Fruit fly (Drosophila melanogaster) whole organism, wandering third instar larva: Measurements from ENCODE around the gene RFeSP.
A peak's percentile ranks its signal among the peaks of the same experiment; 100 is the strongest.

ENCODE experiments used
- Abd-B ChIP-seq: fragments of >200 bp; optimal IDR thresholded peaks from 2 replicates; lab custom pipeline; 2017; ENCODE audit warnings: missing biosample characterization, missing genetic modification characterization
- CG32264 ChIP-seq: fragments of 200-800 bp; sonication (Bioruptor generic); optimal IDR thresholded peaks from 2 replicates; lab custom pipeline; 2016; ENCODE audit warnings: missing biosample characterization, missing genetic modification characterization
- CG9705 ChIP-seq: fragments of 200-800 bp; sonication (Bioruptor generic); optimal IDR thresholded peaks from 2 replicates; lab custom pipeline; 2018; ENCODE audit warnings: missing biosample characterization, mild to moderate bottlenecking, missing genetic modification characterization
- CrebA ChIP-seq: fragments of 200-800 bp; sonication (Bioruptor generic); optimal IDR thresholded peaks from 2 replicates; lab custom pipeline; 2016; ENCODE audit warnings: missing biosample characterization, mild to moderate bottlenecking, missing genetic modification characterization, borderline replicate concordance
- Dfd ChIP-seq: fragments of >200 bp; optimal IDR thresholded peaks from 2 replicates; lab custom pipeline; 2017; ENCODE audit warnings: missing biosample characterization, missing genetic modification characterization
- Dif ChIP-seq: fragments of 200-275, 200-300 bp; sonication (Bioruptor generic); optimal IDR thresholded peaks from 2 replicates; lab custom pipeline; 2018; ENCODE audit warnings: missing biosample characterization, missing genetic modification characterization; ENCODE audit not compliant: partially characterized antibody
- GATAd ChIP-seq: sonication (Bioruptor generic); optimal IDR thresholded peaks from 2 replicates; lab custom pipeline; 2016; ENCODE audit warnings: missing biosample characterization, missing genetic modification characterization
- HLH106 ChIP-seq: fragments of 200-800 bp; optimal IDR thresholded peaks from 3 replicates; lab custom pipeline; 2019; ENCODE audit warnings: missing biosample characterization, mild to moderate bottlenecking, missing genetic modification characterization, moderate library complexity
- Hnf4 ChIP-seq: fragments of 200-800 bp; sonication (Bioruptor generic); optimal IDR thresholded peaks from 2 replicates; lab custom pipeline; 2016; ENCODE audit warnings: missing biosample characterization, mild to moderate bottlenecking, missing genetic modification characterization
- Hr78 ChIP-seq: fragments of >200 bp; optimal IDR thresholded peaks from 2 replicates; lab custom pipeline; 2017; ENCODE audit warnings: missing biosample characterization, missing genetic modification characterization
- Hr83 ChIP-seq: fragments of 200-300 bp; sonication (Bioruptor generic); optimal IDR thresholded peaks from 2 replicates; lab custom pipeline; 2016; ENCODE audit warnings: missing biosample characterization, mild to moderate bottlenecking, missing genetic modification characterization, moderate library complexity; ENCODE audit not compliant: poor library complexity, severe bottlenecking
- Jra ChIP-seq: sonication (Bioruptor generic); optimal IDR thresholded peaks from 2 replicates; lab custom pipeline; 2016; ENCODE audit warnings: missing biosample characterization, missing genetic modification characterization
- Mio ChIP-seq: sonication (Bioruptor generic); optimal IDR thresholded peaks from 2 replicates; lab custom pipeline; 2016; ENCODE audit warnings: missing biosample characterization, missing genetic modification characterization
- Myc ChIP-seq: fragments of >200 bp; optimal IDR thresholded peaks from 2 replicates; lab custom pipeline; 2017
- N ChIP-seq: fragments of >200 bp; optimal IDR thresholded peaks from 2 replicates; lab custom pipeline; 2018; ENCODE audit warnings: missing biosample characterization, missing external identifiers, missing genetic modification characterization
- OdsH ChIP-seq: fragments of 200-800 bp; sonication (Bioruptor generic); optimal IDR thresholded peaks from 2 replicates; lab custom pipeline; 2016; ENCODE audit warnings: missing biosample characterization, mild to moderate bottlenecking, missing genetic modification characterization
- Rel ChIP-seq, 2 experiments: fragments of 200-800 bp; sonication (Bioruptor generic) in 1 of 2; optimal IDR thresholded peaks; 2 replicates in 1 of 2; 3 replicates in 1 of 2; lab custom pipeline; 2016 to 2019; ENCODE audit warnings: mild to moderate bottlenecking in 2 of 2, missing biosample characterization in 2 of 2, missing genetic modification characterization in 2 of 2, moderate library complexity in 1 of 2
- Sp1 ChIP-seq: fragments of 200-800 bp; sonication (Bioruptor generic); optimal IDR thresholded peaks from 3 replicates; lab custom pipeline; 2019; ENCODE audit warnings: missing biosample characterization, mild to moderate bottlenecking, missing genetic modification characterization, moderate library complexity
- Vsx2 ChIP-seq: fragments of 200-300, 225-300 bp; sonication (Bioruptor generic); optimal IDR thresholded peaks from 2 replicates; lab custom pipeline; 2018; ENCODE audit warnings: missing biosample characterization, missing genetic modification characterization; ENCODE audit not compliant: partially characterized antibody
- br ChIP-seq: fragments of 200-800 bp; sonication (Bioruptor generic); optimal IDR thresholded peaks from 2 replicates; lab custom pipeline; 2016; ENCODE audit warnings: missing biosample characterization, missing genetic modification characterization
- brk ChIP-seq: fragments of 200-800 bp; sonication (Bioruptor generic); optimal IDR thresholded peaks from 2 replicates; lab custom pipeline; 2016; ENCODE audit warnings: missing biosample characterization, mild to moderate bottlenecking, missing genetic modification characterization
- dl ChIP-seq, 2 experiments: fragments of 175-275, 200-275 bp in 1 of 2; fragments of 200-275 bp in 1 of 2; sonication (Bioruptor generic); optimal IDR thresholded peaks; lab custom pipeline; 2018; ENCODE audit warnings: mild to moderate bottlenecking in 2 of 2, missing biosample characterization in 2 of 2, missing genetic modification characterization in 2 of 2, moderate library complexity in 2 of 2; ENCODE audit not compliant: partially characterized antibody in 2 of 2, insufficient read depth in 1 of 2
- dmrt93B ChIP-seq: fragments of 200-800 bp; sonication (Bioruptor generic); optimal IDR thresholded peaks from 2 replicates; lab custom pipeline; 2018; ENCODE audit warnings: missing biosample characterization, mild to moderate bottlenecking, missing genetic modification characterization
- dsf ChIP-seq: sonication (Bioruptor generic); optimal IDR thresholded peaks from 2 replicates; lab custom pipeline; 2016; ENCODE audit warnings: missing biosample characterization, missing genetic modification characterization, borderline replicate concordance
- ey ChIP-seq: fragments of 200-800 bp; sonication (Bioruptor generic); optimal IDR thresholded peaks from 2 replicates; lab custom pipeline; 2016; ENCODE audit warnings: missing biosample characterization, missing genetic modification characterization
- foxo ChIP-seq, 2 experiments: fragments of 200-800 bp; sonication (Bioruptor generic); optimal IDR thresholded peaks; 2 replicates in 1 of 2; 3 replicates in 1 of 2; lab custom pipeline; 2016 to 2017; ENCODE audit warnings: missing biosample characterization in 2 of 2, missing genetic modification characterization in 2 of 2
- fru ChIP-seq: fragments of 200-800 bp; sonication (Bioruptor generic); optimal IDR thresholded peaks from 3 replicates; lab custom pipeline; 2016; ENCODE audit warnings: missing biosample characterization, mild to moderate bottlenecking, missing genetic modification characterization
- h ChIP-seq: fragments of 200-800 bp; sonication (Bioruptor generic); optimal IDR thresholded peaks from 3 replicates; lab custom pipeline; 2016; ENCODE audit warnings: missing biosample characterization, mild to moderate bottlenecking, missing genetic modification characterization
- jim ChIP-seq: fragments of 175-275, 200-325 bp; sonication (Bioruptor generic); optimal IDR thresholded peaks from 2 replicates; lab custom pipeline; 2016; ENCODE audit warnings: missing biosample characterization, mild to moderate bottlenecking, missing genetic modification characterization
- lola ChIP-seq: fragments of >200 bp; optimal IDR thresholded peaks from 2 replicates; lab custom pipeline; 2017; ENCODE audit warnings: missing biosample characterization, missing genetic modification characterization
- pan ChIP-seq: fragments of >200 bp; optimal IDR thresholded peaks from 2 replicates; lab custom pipeline; 2017
- psq ChIP-seq: fragments of 200-800 bp; sonication (Bioruptor generic); optimal IDR thresholded peaks from 3 replicates; lab custom pipeline; 2017; ENCODE audit warnings: missing biosample characterization, mild to moderate bottlenecking, missing genetic modification characterization, moderate library complexity
- rgr ChIP-seq: fragments of 200-800 bp; sonication (Bioruptor generic); optimal IDR thresholded peaks from 3 replicates; lab custom pipeline; 2016; ENCODE audit warnings: missing biosample characterization, mild to moderate bottlenecking, missing genetic modification characterization
- sage ChIP-seq: fragments of 200-800 bp; sonication (Bioruptor generic); optimal IDR thresholded peaks from 2 replicates; lab custom pipeline; 2016; ENCODE audit warnings: missing biosample characterization, mild to moderate bottlenecking, missing genetic modification characterization
- sv ChIP-seq: fragments of 200-800 bp; sonication (Bioruptor generic); optimal IDR thresholded peaks from 3 replicates; lab custom pipeline; 2016; ENCODE audit warnings: missing biosample characterization, missing genetic modification characterization
- tai ChIP-seq: sonication (Bioruptor generic); optimal IDR thresholded peaks from 2 replicates; lab custom pipeline; 2016; ENCODE audit warnings: missing biosample characterization, missing genetic modification characterization
- usp ChIP-seq: fragments of >200 bp; optimal IDR thresholded peaks from 2 replicates; lab custom pipeline; 2017; ENCODE audit warnings: missing biosample characterization, missing genetic modification characterization
- woc ChIP-seq: sonication (Bioruptor generic); optimal IDR thresholded peaks from 2 replicates; lab custom pipeline; 2016; ENCODE audit warnings: missing biosample characterization, mild to moderate bottlenecking, missing genetic modification characterization

Gene RFeSP

DNA sequence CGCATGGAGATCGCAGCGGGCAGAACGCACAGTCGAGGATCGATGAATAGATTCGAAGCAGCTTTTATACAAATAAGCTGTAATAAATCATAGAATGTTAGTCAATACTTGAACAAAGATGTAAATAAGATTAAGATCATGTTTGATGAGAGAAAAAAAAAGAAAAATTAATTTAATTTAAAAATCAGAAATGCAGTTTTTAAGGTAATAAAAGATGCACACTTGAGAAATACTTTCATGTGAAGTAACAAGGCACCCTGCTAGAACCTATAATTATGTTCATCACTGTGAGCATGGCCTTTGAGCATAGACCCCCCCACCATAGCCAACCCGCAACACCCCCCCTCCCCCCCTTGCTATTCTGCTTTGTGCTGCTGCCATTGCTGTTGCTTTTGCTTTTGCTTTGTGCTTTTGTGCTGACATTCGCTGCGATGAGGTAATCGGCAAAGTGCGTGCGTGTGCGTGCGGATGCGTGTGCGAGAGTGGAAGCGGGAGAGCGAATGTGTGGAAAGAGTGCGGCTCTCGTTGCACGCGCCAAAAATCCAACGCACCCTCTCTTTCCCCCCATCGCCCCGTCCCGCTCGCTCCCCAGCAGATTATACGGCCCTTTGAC, 29.4 kb upstream of the RFeSP start:
- TF ChIP-seq brk (GFP tag; lab: Kevin White, UChicago) (no peak), Dif (GFP tag; lab: Kevin White, UChicago) (no peak), Jra (GFP tag; lab: Kevin White, UChicago) (no peak), OdsH (GFP tag; lab: Kevin White, UChicago) (peak; percentile 64), CG9705 (GFP tag; lab: Kevin White, UChicago) (peak; percentile 45), Vsx2 (GFP tag; lab: Kevin White, UChicago) (no peak), HLH106 (peak; percentile 74), GATAd (GFP tag; lab: Kevin White, UChicago) (no peak), foxo (GFP tag; optimal IDR thresholded peaks at IDR 0.05; lab: Kevin White, UChicago) (peak in 1 of 2 experiments; percentile 71), lola (GFP tag; lab: Kevin White, UChicago) (no peak), Sp1 (peak; percentile 72), fru (peak; percentile 73), pan (lab: Kevin White, UChicago) (no peak), usp (GFP tag; lab: Kevin White, UChicago) (no peak), rgr (peak; percentile 51), Myc (lab: Kevin White, UChicago) (no peak), sage (GFP tag; lab: Kevin White, UChicago) (no peak), h (GFP tag; lab: Kevin White, UChicago) (peak; percentile 66), Hr78 (GFP tag; lab: Kevin White, UChicago) (no peak), CG32264 (GFP tag; lab: Kevin White, UChicago) (no peak), Hr83 (GFP tag; lab: Kevin White, UChicago) (no peak), jim (GFP tag; lab: Kevin White, UChicago) (no peak), woc (GFP tag; lab: Kevin White, UChicago) (peak; percentile 42), CrebA (GFP tag; lab: Kevin White, UChicago) (no peak), Abd-B (GFP tag; lab: Kevin White, UChicago) (no peak), Hnf4 (peak; percentile 18), Rel (GFP tag; optimal IDR thresholded peaks at IDR 0.05; lab: Kevin White, UChicago) (no peak), Rel (tag; optimal IDR thresholded peaks at IDR 0.05; lab: Kevin White, UChicago) (no peak), tai (GFP tag; lab: Kevin White, UChicago) (no peak), sv (GFP tag; lab: Kevin White, UChicago) (peak; percentile 90), Mio (GFP tag; lab: Kevin White, UChicago) (no peak), dmrt93B (GFP tag; lab: Kevin White, UChicago) (peak; percentile 49), Dfd (GFP tag; lab: Kevin White, UChicago) (peak; percentile 61), N (GFP tag; lab: Kevin White, UChicago) (no peak), br (peak; percentile 57), psq (GFP tag; lab: Kevin White, UChicago) (peak; percentile 85), ey (GFP tag; lab: Kevin White, UChicago) (peak; percentile 58), dl (GFP tag; optimal IDR thresholded peaks at IDR 0.05; lab: Kevin White, UChicago; ENCODE audit: insufficient read depth in 1 of 2, partially characterized antibody in 2 of 2) (no peak), dsf (GFP tag; lab: Kevin White, UChicago) (no peak)
